Worm (Caenorhabditis elegans) whole organism, L4 larva: Measurements from ENCODE around the gene phdh-1.

Source experiments
- F26F4.8 ChIP-seq: fragments of 200-800 bp; sonication (Bioruptor generic); conservative IDR thresholded peaks from 2 replicates; pipeline ENCODE4 v1.3.6; 2022; ENCODE audit warnings: missing genetic modification characterization, missing compliant biosample characterization
- R02D3.7 ChIP-seq: fragments of 150-350 bp; sonication (generic microtip); optimal IDR thresholded peaks from 3 replicates; lab custom pipeline; 2014; ENCODE audit warnings: missing biosample characterization, missing genetic modification characterization
- T20F7.1 ChIP-seq: fragments of 200-800 bp; sonication (Bioruptor generic); optimal IDR thresholded peaks from 2 replicates; lab custom pipeline; 2018; ENCODE audit warnings: mild to moderate bottlenecking, missing genetic modification characterization, missing compliant biosample characterization
- T26A8.4 ChIP-seq: fragments of 200-800 bp; sonication (Bioruptor generic); IDR thresholded peaks from 2 replicates; pipeline ENCODE4 v1.3.6; 2022; ENCODE audit warnings: missing genetic modification characterization, missing compliant biosample characterization
- Y5F2A.4 ChIP-seq: fragments of 200-800 bp; sonication (Bioruptor generic); optimal IDR thresholded peaks from 2 replicates; lab custom pipeline; 2018; ENCODE audit warnings: mild to moderate bottlenecking, missing genetic modification characterization, missing compliant biosample characterization
- aha-1 ChIP-seq: fragments of 150-350 bp; peaks from one replicate; lab custom pipeline; 2014; ENCODE audit warnings: missing biosample characterization, missing genetic modification characterization
- ama-1 ChIP-seq: fragments of 150-350 bp; optimal IDR thresholded peaks from 2 replicates; lab custom pipeline; 2014; ENCODE audit warnings: inconsistent platforms, mixed read lengths
- ceh-20 ChIP-seq: fragments of 200-800 bp; sonication (Bioruptor generic); IDR thresholded peaks from 2 replicates; pipeline ENCODE4 v1.3.6; 2022; ENCODE audit warnings: missing genetic modification reagents, missing genetic modification characterization, missing compliant biosample characterization
- ceh-28 ChIP-seq: fragments of 150-350 bp; optimal IDR thresholded peaks from 2 replicates; lab custom pipeline; 2014; ENCODE audit warnings: missing biosample characterization, missing genetic modification reagents, missing genetic modification characterization
- daf-16 ChIP-seq, 3 experiments: sonication (generic microtip); optimal IDR thresholded peaks; 2 replicates each; lab custom pipeline; 2016 to 2017; ENCODE audit warnings: missing genetic modification characterization in 3 of 3, missing genetic modification reagents in 3 of 3, mild to moderate bottlenecking in 2 of 3, missing compliant biosample characterization in 2 of 3, missing biosample characterization in 1 of 3, moderate library complexity in 1 of 3
- daf-8 ChIP-seq: fragments of 200-800 bp; sonication (Bioruptor generic); IDR thresholded peaks from 2 replicates; pipeline ENCODE4 v1.3.6; 2022; ENCODE audit warnings: missing genetic modification characterization, missing compliant biosample characterization
- dmd-6 ChIP-seq: fragments of 200-800 bp; sonication (Bioruptor generic); IDR thresholded peaks from 2 replicates; pipeline ENCODE4 v1.3.6; 2022; ENCODE audit warnings: missing genetic modification reagents, missing genetic modification characterization, missing compliant biosample characterization
- dve-1 ChIP-seq: sonication (generic microtip); optimal IDR thresholded peaks from 2 replicates; lab custom pipeline; 2017; ENCODE audit warnings: antibody characterized with exemption, mild to moderate bottlenecking, missing genetic modification characterization, missing compliant biosample characterization; ENCODE audit not compliant: insufficient read depth
- hif-1 ChIP-seq, 2 experiments: sonication (generic microtip); optimal IDR thresholded peaks; 2 replicates each; lab custom pipeline; 2016 to 2017; ENCODE audit warnings: missing compliant biosample characterization in 2 of 2, missing genetic modification characterization in 2 of 2, missing genetic modification reagents in 2 of 2, missing genotype in 2 of 2, mild to moderate bottlenecking in 1 of 2
- hlh-11 ChIP-seq: fragments of 200-800 bp; sonication (Bioruptor generic); optimal IDR thresholded peaks from 2 replicates; lab custom pipeline; 2018; ENCODE audit warnings: mild to moderate bottlenecking, missing genetic modification characterization, missing compliant biosample characterization
- hlh-30 ChIP-seq: sonication (generic microtip); optimal IDR thresholded peaks from 2 replicates; lab custom pipeline; 2017; ENCODE audit warnings: antibody characterized with exemption, mild to moderate bottlenecking, missing genetic modification characterization, missing compliant biosample characterization; ENCODE audit not compliant: insufficient read depth
- jun-1 ChIP-seq: fragments of 150-350 bp; optimal IDR thresholded peaks from 2 replicates; lab custom pipeline; 2014; ENCODE audit warnings: missing biosample characterization, missing genetic modification reagents, missing genetic modification characterization
- lim-7 ChIP-seq: fragments of 200-800 bp; sonication (Bioruptor generic); IDR thresholded peaks from 2 replicates; pipeline ENCODE4 v1.3.6; 2022; ENCODE audit warnings: missing genetic modification characterization, missing compliant biosample characterization
- lin-1 ChIP-seq: fragments of 200-800 bp; sonication (Bioruptor generic); IDR thresholded peaks from 2 replicates; pipeline ENCODE4 v1.3.6; 2022; ENCODE audit warnings: missing genetic modification reagents, missing genetic modification characterization, missing compliant biosample characterization
- lsy-2 ChIP-seq, 2 experiments: fragments of 150-350 bp in 1 of 2; sonication (generic microtip) in 1 of 2; optimal IDR thresholded peaks; 2 replicates each; lab custom pipeline; 2014 to 2017; ENCODE audit warnings: missing biosample characterization in 2 of 2, missing genetic modification characterization in 2 of 2
- mdl-1 ChIP-seq, 2 experiments: fragments of 150-350 bp in 1 of 2; sonication (generic microtip) in 1 of 2; optimal IDR thresholded peaks; 2 replicates each; lab custom pipeline; 2014 to 2017; ENCODE audit warnings: missing biosample characterization in 2 of 2, missing genetic modification characterization in 2 of 2
- mep-1 ChIP-seq: fragments of 150-350 bp; sonication (generic microtip); optimal IDR thresholded peaks from 3 replicates; lab custom pipeline; 2014; ENCODE audit warnings: missing biosample characterization, missing genetic modification characterization
- mes-2 ChIP-seq: sonication (generic microtip); optimal IDR thresholded peaks from 2 replicates; lab custom pipeline; 2016; ENCODE audit warnings: missing genotype, mild to moderate bottlenecking, missing genetic modification characterization, missing compliant biosample characterization; ENCODE audit not compliant: poor library complexity, severe bottlenecking
- mxl-2 ChIP-seq: fragments of 200-800 bp; sonication (Bioruptor generic); conservative IDR thresholded peaks from 2 replicates; pipeline ENCODE4 v1.3.6; 2022; ENCODE audit warnings: missing genetic modification reagents, missing genetic modification characterization, missing compliant biosample characterization
- mxl-3 ChIP-seq: fragments of 200-800 bp; sonication (Bioruptor generic); optimal IDR thresholded peaks from 2 replicates; lab custom pipeline; 2018; ENCODE audit warnings: mild to moderate bottlenecking, missing genetic modification characterization, missing compliant biosample characterization
- nhr-10 ChIP-seq: fragments of 150-350 bp; optimal IDR thresholded peaks from 2 replicates; lab custom pipeline; 2014; ENCODE audit warnings: missing biosample characterization, missing genetic modification characterization
- nhr-102 ChIP-seq: sonication (generic microtip); optimal IDR thresholded peaks from 2 replicates; lab custom pipeline; 2016; ENCODE audit warnings: mild to moderate bottlenecking, missing genetic modification characterization, moderate library complexity, missing compliant biosample characterization
- nhr-28 ChIP-seq: fragments of 150-350 bp; optimal IDR thresholded peaks from 2 replicates; lab custom pipeline; 2014; ENCODE audit warnings: missing biosample characterization, missing genetic modification characterization
- nhr-42 ChIP-seq: fragments of 200-800 bp; sonication (Bioruptor generic); IDR thresholded peaks from 2 replicates; pipeline ENCODE4 v1.3.6; 2022; ENCODE audit warnings: missing genetic modification characterization, missing compliant biosample characterization
- nhr-48 ChIP-seq: sonication (generic microtip); optimal IDR thresholded peaks from 2 replicates; lab custom pipeline; 2016; ENCODE audit warnings: mild to moderate bottlenecking, missing genetic modification characterization, missing compliant biosample characterization
- nhr-77 ChIP-seq: fragments of 150-350 bp; optimal IDR thresholded peaks from 2 replicates; lab custom pipeline; 2014; ENCODE audit warnings: missing biosample characterization, missing genetic modification characterization
- pqm-1 ChIP-seq: sonication (generic microtip); optimal IDR thresholded peaks from 2 replicates; lab custom pipeline; 2017; ENCODE audit warnings: missing biosample characterization, missing genetic modification characterization
- sdz-12 ChIP-seq: fragments of 200-800 bp; sonication (Bioruptor generic); optimal IDR thresholded peaks from 2 replicates; lab custom pipeline; 2018; ENCODE audit warnings: mild to moderate bottlenecking, missing genetic modification characterization, missing compliant biosample characterization
- skn-1 ChIP-seq: fragments of 150-350 bp; optimal IDR thresholded peaks from 2 replicates; lab custom pipeline; 2014; ENCODE audit warnings: missing biosample characterization, missing genetic modification characterization
- unc-130 ChIP-seq: sonication (generic microtip); optimal IDR thresholded peaks from 2 replicates; lab custom pipeline; 2016; ENCODE audit warnings: missing genetic modification reagents, missing genetic modification characterization, missing compliant biosample characterization
- unc-39 ChIP-seq: sonication (generic microtip); optimal IDR thresholded peaks from 2 replicates; lab custom pipeline; 2017; ENCODE audit warnings: missing biosample characterization, missing genetic modification characterization
- unc-62 ChIP-seq, 3 experiments: fragments of 150-350 bp in 1 of 3; sonication (generic microtip); optimal IDR thresholded peaks in 2 of 3; peaks in 1 of 3; 1 replicate in 1 of 3; 2 replicates in 2 of 3; lab custom pipeline; 2014 to 2017; ENCODE audit warnings: missing biosample characterization in 3 of 3, missing genetic modification characterization in 3 of 3, missing genetic modification reagents in 3 of 3, missing genotype in 1 of 3
- zip-2 ChIP-seq: fragments of 150-350 bp; optimal IDR thresholded peaks from 2 replicates; lab custom pipeline; 2014; ENCODE audit warnings: missing biosample characterization, missing genetic modification characterization
- ztf-7 ChIP-seq: fragments of 150-350 bp; optimal IDR thresholded peaks from 2 replicates; lab custom pipeline; 2014; ENCODE audit warnings: missing biosample characterization, missing genetic modification characterization

The phdh-1 gene

ce11 chrII:13677927-13678326 is 39.6 kb upstream of the phdh-1 start:
- TF ChIP-seq aha-1 (peak; percentile 92), hlh-30 (tag; lab: Kevin White, UChicago) (no peak), T20F7.1 (no peak), nhr-77 (tag; lab: Kevin White, UChicago) (no peak)

DNA sequence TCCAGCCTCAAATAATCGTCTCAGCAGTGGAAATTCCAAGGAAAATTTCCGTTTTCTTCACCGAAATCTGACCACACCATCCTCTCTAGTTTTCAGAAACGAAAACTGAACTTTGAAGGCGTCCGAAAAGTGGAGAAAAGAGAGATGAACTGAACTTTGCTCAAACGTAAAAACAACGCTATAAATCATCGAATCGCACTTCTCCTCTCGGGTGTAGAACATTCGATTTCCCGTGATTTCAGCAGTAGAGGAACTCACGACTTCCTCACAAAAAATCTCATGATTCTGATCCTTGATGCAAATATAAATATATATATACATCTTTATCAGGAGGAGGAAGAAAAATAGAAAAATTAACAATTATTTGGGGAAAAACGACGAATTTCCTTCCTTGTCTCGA is 36.9 kb upstream of the phdh-1 start:
- TF ChIP-seq zip-2 (tag; lab: Kevin White, UChicago) (no peak), nhr-28 (tag; lab: Kevin White, UChicago) (peak; percentile 15), T20F7.1 (no peak), mdl-1 (tag; optimal IDR thresholded peaks at IDR 0.05; lab: Kevin White, UChicago) (peak in 1 of 2 experiments; percentile 11), skn-1 (tag; lab: Kevin White, UChicago) (no peak), nhr-42 (no peak), hlh-30 (tag; lab: Kevin White, UChicago) (peak; percentile 50), mxl-2 (GFP tag; lab: Robert Waterston, UW) (no peak), lsy-2 (tag; optimal IDR thresholded peaks at IDR 0.05; lab: Kevin White, UChicago) (no peak)

- TF ChIP-seq lin-1 = 0 out of 2 replicates have a peak, but pooled peaks have one; percentile 24
- no peak for TF ChIP-seq Y5F2A.4
- TF ChIP-seq nhr-10 = no peak
- TF ChIP-seq hif-1 (tag; optimal IDR thresholded peaks at IDR 0.05; lab: Kevin White, UChicago) = peak in 1 of 2 experiments; percentile 7
- TF ChIP-seq daf-8 (GFP tag; lab: Robert Waterston, UW) = no peak
- no peak for TF ChIP-seq ama-1
- TF ChIP-seq nhr-28 (tag; lab: Kevin White, UChicago) = peak; percentile 29
- TF ChIP-seq aha-1 = peak; percentile 15
- TF ChIP-seq R02D3.7 (tag; lab: Kevin White, UChicago) = no peak
- TF ChIP-seq pqm-1 (tag; lab: Kevin White, UChicago) = no peak
- TF ChIP-seq sdz-12 (GFP tag; lab: Kevin White, UChicago) = no peak
- TF ChIP-seq ztf-7 (tag; lab: Kevin White, UChicago) = no peak
- peak; percentile 68 for TF ChIP-seq hlh-30 (tag; lab: Kevin White, UChicago)
- TF ChIP-seq mdl-1 (tag; optimal IDR thresholded peaks at IDR 0.05; lab: Kevin White, UChicago) = peak in 1 of 2 experiments; percentile 66
- TF ChIP-seq hlh-11 (tag; lab: Kevin White, UChicago) = peak; percentile 70
- TF ChIP-seq F26F4.8 (GFP tag; lab: Robert Waterston, UW) = no peak
- TF ChIP-seq dmd-6 (GFP tag; lab: Robert Waterston, UW) = 0 out of 2 replicates have a peak, but pooled peaks have one; percentile 20
- TF ChIP-seq mxl-2 (GFP tag; lab: Robert Waterston, UW) = no peak
- TF ChIP-seq daf-16 (GFP tag; optimal IDR thresholded peaks at IDR 0.05; lab: Kevin White, UChicago) = no peak
- peak; percentile 4 for TF ChIP-seq daf-16 (tag; optimal IDR thresholded peaks at IDR 0.05; lab: Kevin White, UChicago)
- TF ChIP-seq nhr-102 = peak; percentile 45
- TF ChIP-seq nhr-77 (tag; lab: Kevin White, UChicago) = peak; percentile 20
- TF ChIP-seq mxl-3 = peak; percentile 27
- TF ChIP-seq dve-1 (tag; lab: Kevin White, UChicago) = peak; percentile 27
- TF ChIP-seq mep-1 = no peak
- 0 out of 2 replicates have a peak, but pooled peaks have one; percentile 16 for TF ChIP-seq T26A8.4 (GFP tag; lab: Robert Waterston, UW)
- TF ChIP-seq ceh-20 (GFP tag; lab: Robert Waterston, UW) = no peak
- no peak for TF ChIP-seq unc-130 (GFP tag; lab: Kevin White, UChicago)
- TF ChIP-seq unc-62 (GFP tag; optimal IDR thresholded peaks at IDR 0.05 in 1 of 2; lab: Kevin White, UChicago) = peak in 1 of 2 experiments; percentile 32
- TF ChIP-seq unc-62 (tag; optimal IDR thresholded peaks at IDR 0.05; lab: Kevin White, UChicago) = no peak
- TF ChIP-seq jun-1 (tag; lab: Kevin White, UChicago) = no peak
- no peak for TF ChIP-seq ceh-28 (tag; lab: Kevin White, UChicago)
- TF ChIP-seq unc-39 = no peak
- TF ChIP-seq nhr-48 (tag; lab: Kevin White, UChicago) = peak; percentile 48
- no peak for TF ChIP-seq lim-7 (GFP tag; lab: Robert Waterston, UW)
- peak; percentile 11 for TF ChIP-seq mes-2 (tag; lab: Kevin White, UChicago)
These were observed 35.4 kb upstream of the phdh-1 start for ce11 chrII:13673605-13674193.
